Fruit fly (Drosophila melanogaster) whole organism, wandering third instar larva: Measurements from ENCODE around the gene CG33160.

Experiments used
- brk ChIP-seq: fragments of 200-800 bp; sonication (Bioruptor generic); optimal IDR thresholded peaks from 2 replicates; lab custom pipeline; 2016; ENCODE audit warnings: missing biosample characterization, mild to moderate bottlenecking, missing genetic modification characterization
- dl ChIP-seq, 2 experiments: fragments of 175-275, 200-275 bp in 1 of 2; fragments of 200-275 bp in 1 of 2; sonication (Bioruptor generic); optimal IDR thresholded peaks; lab custom pipeline; 2018; ENCODE audit warnings: mild to moderate bottlenecking in 2 of 2, missing biosample characterization in 2 of 2, missing genetic modification characterization in 2 of 2, moderate library complexity in 2 of 2; ENCODE audit not compliant: partially characterized antibody in 2 of 2, insufficient read depth in 1 of 2
- fru ChIP-seq: fragments of 200-800 bp; sonication (Bioruptor generic); optimal IDR thresholded peaks from 3 replicates; lab custom pipeline; 2016; ENCODE audit warnings: missing biosample characterization, mild to moderate bottlenecking, missing genetic modification characterization
- lola ChIP-seq: fragments of >200 bp; optimal IDR thresholded peaks from 2 replicates; lab custom pipeline; 2017; ENCODE audit warnings: missing biosample characterization, missing genetic modification characterization
- sv ChIP-seq: fragments of 200-800 bp; sonication (Bioruptor generic); optimal IDR thresholded peaks from 3 replicates; lab custom pipeline; 2016; ENCODE audit warnings: missing biosample characterization, missing genetic modification characterization

DNA sequence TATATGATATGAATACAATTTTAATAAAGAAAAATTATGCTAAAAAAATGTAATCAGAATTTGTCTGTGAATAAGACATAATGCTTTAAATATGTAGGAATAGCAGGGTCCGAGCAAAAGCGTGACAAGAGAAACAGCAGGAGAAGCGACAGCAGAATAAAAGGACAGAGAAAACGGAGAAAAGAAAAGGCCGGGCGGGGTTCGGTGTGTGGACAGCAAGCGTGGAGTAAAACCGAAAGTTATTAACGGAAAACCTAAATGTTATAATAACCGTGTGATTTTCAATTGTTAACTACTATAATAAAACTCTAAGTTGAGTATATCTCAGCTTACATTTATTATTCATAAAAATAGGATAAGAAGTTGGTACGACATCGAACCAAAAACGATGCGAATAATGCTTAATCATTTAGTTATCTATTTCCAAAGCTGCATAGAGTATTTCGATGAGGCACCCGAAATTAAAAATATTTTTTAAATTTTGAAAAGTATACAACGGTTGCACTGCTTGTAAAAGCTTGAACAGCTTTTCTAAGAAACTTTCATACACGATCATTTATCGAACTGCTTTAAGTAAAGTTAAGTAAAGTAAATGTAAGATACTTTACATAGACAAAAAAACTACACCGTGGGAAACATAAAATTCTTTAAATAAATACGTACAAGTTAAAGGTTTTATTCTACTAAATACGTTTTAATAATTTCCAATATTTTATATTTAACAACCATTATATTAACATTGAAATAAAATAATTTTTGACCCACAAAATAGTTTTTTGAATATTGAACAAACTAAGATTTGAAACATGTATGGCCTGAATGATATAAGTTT lies 45.7 kb upstream of the CG33160 start:
- peak; percentile 26 for TF ChIP-seq fru (GFP tag; lab: Kevin White, UChicago)
- TF ChIP-seq sv, result no peak
- TF ChIP-seq lola (GFP tag; lab: Kevin White, UChicago), result no peak
- no peak for TF ChIP-seq dl (GFP tag; optimal IDR thresholded peaks at IDR 0.05; lab: Kevin White, UChicago; ENCODE audit: insufficient read depth in 1 of 2, partially characterized antibody in 2 of 2)
- TF ChIP-seq brk, result peak; percentile 79
